Worm (Caenorhabditis elegans): ENCODE results near the gene glr-1.

Gene glr-1

ce11 chrIII:8571845-8572244 is 16.6 kb downstream of the glr-1 start:
- TF ChIP-seq tbx-11 (GFP tag; IDR thresholded peaks at IDR 0.05) (no peak), pes-1 (GFP tag; IDR thresholded peaks at IDR 0.05) (no peak), ceh-13 (GFP tag; optimal IDR thresholded peaks at IDR 0.05) (no peak), scrt-1 (GFP tag; IDR thresholded peaks at IDR 0.05) (no peak), hmbx-1 (tag; optimal IDR thresholded peaks at IDR 0.05) (no peak), sea-1 (GFP tag; conservative IDR thresholded peaks at IDR 0.05) (no peak), F13C5.2 (tag; optimal IDR thresholded peaks at IDR 0.05) (no peak), tra-4 (tag; optimal IDR thresholded peaks at IDR 0.05) (no peak), ceh-36 (tag; optimal IDR thresholded peaks at IDR 0.05) (no peak), hmg-4 (GFP tag; optimal IDR thresholded peaks at IDR 0.05) (no peak), flt-1 (GFP tag; IDR thresholded peaks at IDR 0.05) (no peak), tbx-37 (GFP tag; conservative IDR thresholded peaks at IDR 0.05) (no peak)

ce11 chrIII:8570289-8570688 is 18.2 kb downstream of the glr-1 start:
- TF ChIP-seq scrt-1 (GFP tag; IDR thresholded peaks at IDR 0.05) (no peak), hmg-4 (GFP tag; optimal IDR thresholded peaks at IDR 0.05) (no peak), hnd-1 (tag; optimal IDR thresholded peaks at IDR 0.05) (no peak), tbx-37 (GFP tag; conservative IDR thresholded peaks at IDR 0.05) (no peak), F13C5.2 (tag; optimal IDR thresholded peaks at IDR 0.05) (no peak), hmbx-1 (tag; optimal IDR thresholded peaks at IDR 0.05) (no peak), tra-4 (tag; optimal IDR thresholded peaks at IDR 0.05) (no peak)

ce11 chrIII:8564372-8564771 is 24.1 kb downstream of the glr-1 start:
- TF ChIP-seq B0310.2 (tag; optimal IDR thresholded peaks at IDR 0.05) (no peak), flt-1 (GFP tag; IDR thresholded peaks at IDR 0.05) (no peak), ceh-36 (tag; optimal IDR thresholded peaks at IDR 0.05) (no peak), tra-4 (tag; optimal IDR thresholded peaks at IDR 0.05) (no peak), hnd-1 (tag; optimal IDR thresholded peaks at IDR 0.05) (no peak), aly-1 (tag; optimal IDR thresholded peaks at IDR 0.05) (no peak), F13C5.2 (tag; optimal IDR thresholded peaks at IDR 0.05) (no peak), tbx-37 (GFP tag; conservative IDR thresholded peaks at IDR 0.05) (no peak), hmg-4 (GFP tag; optimal IDR thresholded peaks at IDR 0.05) (no peak), ceh-13 (GFP tag; optimal IDR thresholded peaks at IDR 0.05) (no peak), hmbx-1 (tag; optimal IDR thresholded peaks at IDR 0.05) (no peak), ets-7 (tag; optimal IDR thresholded peaks at IDR 0.05) (no peak), sea-1 (GFP tag; conservative IDR thresholded peaks at IDR 0.05) (no peak), pes-1 (GFP tag; IDR thresholded peaks at IDR 0.05) (no peak), scrt-1 (GFP tag; IDR thresholded peaks at IDR 0.05) (no peak)

ce11 chrIII:8560836-8561235 is 27.6 kb downstream of the glr-1 start, which contains the start of gene acdh-6:
TSS of gene acdh-6 (plus strand) at chrIII:8561136.
- TF ChIP-seq scrt-1 (GFP tag; IDR thresholded peaks at IDR 0.05) (no peak), hnd-1 (tag; optimal IDR thresholded peaks at IDR 0.05) (no peak), tbx-37 (GFP tag; conservative IDR thresholded peaks at IDR 0.05) (no peak), ama-1 (optimal IDR thresholded peaks at IDR 0.05) (no peak), hmbx-1 (tag; optimal IDR thresholded peaks at IDR 0.05) (no peak)

- TF ChIP-seq pes-1 (GFP tag; IDR thresholded peaks at IDR 0.05) (no peak), B0310.2 (tag; optimal IDR thresholded peaks at IDR 0.05) (no peak), ceh-13 (GFP tag; optimal IDR thresholded peaks at IDR 0.05) (no peak), tbx-11 (GFP tag; IDR thresholded peaks at IDR 0.05) (no peak), hnd-1 (tag; optimal IDR thresholded peaks at IDR 0.05) (no peak), tra-4 (tag; optimal IDR thresholded peaks at IDR 0.05) (no peak), flt-1 (GFP tag; IDR thresholded peaks at IDR 0.05) (no peak), hmbx-1 (tag; optimal IDR thresholded peaks at IDR 0.05) (no peak), ama-1 (optimal IDR thresholded peaks at IDR 0.05) (no peak), ceh-36 (tag; optimal IDR thresholded peaks at IDR 0.05) (no peak), hmg-4 (GFP tag; optimal IDR thresholded peaks at IDR 0.05) (no peak), F13C5.2 (tag; optimal IDR thresholded peaks at IDR 0.05) (no peak), ets-7 (tag; optimal IDR thresholded peaks at IDR 0.05) (no peak), scrt-1 (GFP tag; IDR thresholded peaks at IDR 0.05) (no peak), aly-1 (tag; optimal IDR thresholded peaks at IDR 0.05) (no peak), sea-1 (GFP tag; conservative IDR thresholded peaks at IDR 0.05) (no peak)
Measured at ce11 chrIII:8560398-8560797, 28.0 kb downstream of the glr-1 start.

ce11 chrIII:8556836-8557385 is 31.5 kb downstream of the glr-1 start, which contains the start of gene C02D5.2:
TSS of gene C02D5.2 (plus strand) at chrIII:8557335.
- TF ChIP-seq hnd-1 (tag; optimal IDR thresholded peaks at IDR 0.05) (no peak), hmg-4 (GFP tag; optimal IDR thresholded peaks at IDR 0.05) (no peak), ceh-13 (GFP tag; optimal IDR thresholded peaks at IDR 0.05) (no peak), ama-1 (optimal IDR thresholded peaks at IDR 0.05) (no peak), sea-1 (GFP tag; conservative IDR thresholded peaks at IDR 0.05) (no peak), flt-1 (GFP tag; IDR thresholded peaks at IDR 0.05) (no peak), tbx-11 (GFP tag; IDR thresholded peaks at IDR 0.05) (no peak), aly-1 (tag; optimal IDR thresholded peaks at IDR 0.05) (no peak), ceh-36 (tag; optimal IDR thresholded peaks at IDR 0.05) (no peak), F13C5.2 (tag; optimal IDR thresholded peaks at IDR 0.05) (no peak), tra-4 (tag; optimal IDR thresholded peaks at IDR 0.05) (no peak), hmbx-1 (tag; optimal IDR thresholded peaks at IDR 0.05) (no peak), ets-7 (tag; optimal IDR thresholded peaks at IDR 0.05) (no peak), B0310.2 (tag; optimal IDR thresholded peaks at IDR 0.05) (no peak), tbx-37 (GFP tag; conservative IDR thresholded peaks at IDR 0.05) (no peak), pes-1 (GFP tag; IDR thresholded peaks at IDR 0.05) (no peak), scrt-1 (GFP tag; IDR thresholded peaks at IDR 0.05) (no peak)

ce11 chrIII:8555682-8556081 is 32.8 kb downstream of the glr-1 start:
- TF ChIP-seq B0310.2 (tag; optimal IDR thresholded peaks at IDR 0.05): no peak
- TF ChIP-seq pes-1 (GFP tag; IDR thresholded peaks at IDR 0.05): no peak
- TF ChIP-seq ceh-36 (tag; optimal IDR thresholded peaks at IDR 0.05): no peak
- no peak for TF ChIP-seq ets-7 (tag; optimal IDR thresholded peaks at IDR 0.05)
- TF ChIP-seq sea-1 (GFP tag; conservative IDR thresholded peaks at IDR 0.05): no peak
- TF ChIP-seq tbx-11 (GFP tag; IDR thresholded peaks at IDR 0.05): no peak
- TF ChIP-seq tra-4 (tag; optimal IDR thresholded peaks at IDR 0.05): no peak
- TF ChIP-seq F13C5.2 (tag; optimal IDR thresholded peaks at IDR 0.05): no peak
- no peak for TF ChIP-seq ceh-13 (GFP tag; optimal IDR thresholded peaks at IDR 0.05)
- no peak for TF ChIP-seq tbx-37 (GFP tag; conservative IDR thresholded peaks at IDR 0.05)
- no peak for TF ChIP-seq scrt-1 (GFP tag; IDR thresholded peaks at IDR 0.05)
- no peak for TF ChIP-seq flt-1 (GFP tag; IDR thresholded peaks at IDR 0.05)
- no peak for TF ChIP-seq aly-1 (tag; optimal IDR thresholded peaks at IDR 0.05)
- no peak for TF ChIP-seq hmbx-1 (tag; optimal IDR thresholded peaks at IDR 0.05)
- TF ChIP-seq hmg-4 (GFP tag; optimal IDR thresholded peaks at IDR 0.05): no peak
- TF ChIP-seq ama-1 (optimal IDR thresholded peaks at IDR 0.05): no peak
- no peak for TF ChIP-seq hnd-1 (tag; optimal IDR thresholded peaks at IDR 0.05)

Data from whole organism, early embryonic.